Worm (Caenorhabditis elegans) whole organism, L4 larva: Measurements from ENCODE around the gene F46B6.5.

ENCODE experiments used
- Y5F2A.4 ChIP-seq: fragments of 200-800 bp; sonication (Bioruptor generic); optimal IDR thresholded peaks from 2 replicates; lab custom pipeline; 2018; ENCODE audit warnings: mild to moderate bottlenecking, missing genetic modification characterization, missing compliant biosample characterization
- Y75B8A.6 ChIP-seq: fragments of 200-800 bp; sonication (Bioruptor generic); IDR thresholded peaks from 2 replicates; pipeline ENCODE4 v1.3.6; 2022; ENCODE audit warnings: missing genetic modification reagents, missing genetic modification characterization, missing compliant biosample characterization
- ZK546.5 ChIP-seq, 2 experiments: sonication (generic microtip); optimal IDR thresholded peaks; 2 replicates each; lab custom pipeline; 2017; ENCODE audit warnings: missing biosample characterization in 2 of 2, missing genetic modification characterization in 2 of 2
- ama-1 ChIP-seq: fragments of 150-350 bp; optimal IDR thresholded peaks from 2 replicates; lab custom pipeline; 2014; ENCODE audit warnings: inconsistent platforms, mixed read lengths
- arid-1 ChIP-seq: fragments of 200-800 bp; sonication (Bioruptor generic); conservative IDR thresholded peaks from 2 replicates; pipeline ENCODE4 v1.3.6; 2022; ENCODE audit warnings: missing genetic modification reagents, missing genetic modification characterization, missing compliant biosample characterization
- ceh-32 ChIP-seq: sonication (generic microtip); optimal IDR thresholded peaks from 2 replicates; lab custom pipeline; 2016; ENCODE audit warnings: mild to moderate bottlenecking, missing genetic modification characterization, missing compliant biosample characterization; ENCODE audit not compliant: poor library complexity
- ceh-44 ChIP-seq: fragments of 200-800 bp; sonication (Bioruptor generic); IDR thresholded peaks from 2 replicates; pipeline ENCODE4 v1.3.6; 2022; ENCODE audit warnings: missing genetic modification reagents, missing genetic modification characterization, missing compliant biosample characterization
- daf-19 ChIP-seq: fragments of 200-800 bp; sonication (Bioruptor generic); conservative IDR thresholded peaks from 2 replicates; pipeline ENCODE4 v1.3.6; 2022; ENCODE audit warnings: missing genetic modification characterization, missing compliant biosample characterization
- daf-8 ChIP-seq: fragments of 200-800 bp; sonication (Bioruptor generic); IDR thresholded peaks from 2 replicates; pipeline ENCODE4 v1.3.6; 2022; ENCODE audit warnings: missing genetic modification characterization, missing compliant biosample characterization
- dmd-6 ChIP-seq: fragments of 200-800 bp; sonication (Bioruptor generic); IDR thresholded peaks from 2 replicates; pipeline ENCODE4 v1.3.6; 2022; ENCODE audit warnings: missing genetic modification reagents, missing genetic modification characterization, missing compliant biosample characterization
- dmd-9 ChIP-seq: fragments of 200-800 bp; sonication (Bioruptor generic); IDR thresholded peaks from 2 replicates; pipeline ENCODE4 v1.3.6; 2022; ENCODE audit warnings: missing genetic modification reagents, missing genetic modification characterization, missing compliant biosample characterization
- dve-1 ChIP-seq: sonication (generic microtip); optimal IDR thresholded peaks from 2 replicates; lab custom pipeline; 2017; ENCODE audit warnings: antibody characterized with exemption, mild to moderate bottlenecking, missing genetic modification characterization, missing compliant biosample characterization; ENCODE audit not compliant: insufficient read depth
- egl-43 ChIP-seq: fragments of 200-800 bp; sonication (Bioruptor generic); IDR thresholded peaks from 2 replicates; pipeline ENCODE4 v1.3.6; 2022; ENCODE audit warnings: missing genetic modification reagents, missing genetic modification characterization, missing compliant biosample characterization
- fkh-10 ChIP-seq: fragments of 150-350 bp; optimal IDR thresholded peaks from 2 replicates; lab custom pipeline; 2014; ENCODE audit warnings: missing biosample characterization, missing genetic modification reagents, missing genetic modification characterization
- fos-1 ChIP-seq: fragments of 150-350 bp; optimal IDR thresholded peaks from 2 replicates; lab custom pipeline; 2014; ENCODE audit warnings: missing biosample characterization, missing genetic modification characterization
- hif-1 ChIP-seq, 2 experiments: sonication (generic microtip); optimal IDR thresholded peaks; 2 replicates each; lab custom pipeline; 2016 to 2017; ENCODE audit warnings: missing compliant biosample characterization in 2 of 2, missing genetic modification characterization in 2 of 2, missing genetic modification reagents in 2 of 2, missing genotype in 2 of 2, mild to moderate bottlenecking in 1 of 2
- hlh-11 ChIP-seq: fragments of 200-800 bp; sonication (Bioruptor generic); optimal IDR thresholded peaks from 2 replicates; lab custom pipeline; 2018; ENCODE audit warnings: mild to moderate bottlenecking, missing genetic modification characterization, missing compliant biosample characterization
- hmg-1.1 ChIP-seq: fragments of 200-800 bp; sonication (Bioruptor generic); IDR thresholded peaks from 2 replicates; pipeline ENCODE4 v1.3.6; 2022; ENCODE audit warnings: missing genetic modification reagents, missing genetic modification characterization, missing compliant biosample characterization
- lin-39 ChIP-seq: fragments of 150-350 bp; optimal IDR thresholded peaks from 2 replicates; lab custom pipeline; 2014; ENCODE audit warnings: missing biosample characterization, missing genetic modification reagents, missing genetic modification characterization
- lsy-2 ChIP-seq, 2 experiments: fragments of 150-350 bp in 1 of 2; sonication (generic microtip) in 1 of 2; optimal IDR thresholded peaks; 2 replicates each; lab custom pipeline; 2014 to 2017; ENCODE audit warnings: missing biosample characterization in 2 of 2, missing genetic modification characterization in 2 of 2
- madf-5 ChIP-seq, 2 experiments: fragments of 200-800 bp; sonication (Bioruptor generic); IDR thresholded peaks; 2 replicates each; pipeline ENCODE4 v1.3.6; 2022; ENCODE audit warnings: missing compliant biosample characterization in 2 of 2, missing genetic modification characterization in 2 of 2
- mdl-1 ChIP-seq, 2 experiments: fragments of 150-350 bp in 1 of 2; sonication (generic microtip) in 1 of 2; optimal IDR thresholded peaks; 2 replicates each; lab custom pipeline; 2014 to 2017; ENCODE audit warnings: missing biosample characterization in 2 of 2, missing genetic modification characterization in 2 of 2
- mdt-29 ChIP-seq: fragments of 200-800 bp; sonication (Bioruptor generic); IDR thresholded peaks from 2 replicates; pipeline ENCODE4 v1.3.6; 2022; ENCODE audit warnings: missing genetic modification reagents, missing genetic modification characterization, missing compliant biosample characterization
- mep-1 ChIP-seq: fragments of 150-350 bp; sonication (generic microtip); optimal IDR thresholded peaks from 3 replicates; lab custom pipeline; 2014; ENCODE audit warnings: missing biosample characterization, missing genetic modification characterization
- mes-2 ChIP-seq: sonication (generic microtip); optimal IDR thresholded peaks from 2 replicates; lab custom pipeline; 2016; ENCODE audit warnings: missing genotype, mild to moderate bottlenecking, missing genetic modification characterization, missing compliant biosample characterization; ENCODE audit not compliant: poor library complexity, severe bottlenecking
- mxl-2 ChIP-seq: fragments of 200-800 bp; sonication (Bioruptor generic); conservative IDR thresholded peaks from 2 replicates; pipeline ENCODE4 v1.3.6; 2022; ENCODE audit warnings: missing genetic modification reagents, missing genetic modification characterization, missing compliant biosample characterization
- nhr-102 ChIP-seq: sonication (generic microtip); optimal IDR thresholded peaks from 2 replicates; lab custom pipeline; 2016; ENCODE audit warnings: mild to moderate bottlenecking, missing genetic modification characterization, moderate library complexity, missing compliant biosample characterization
- nhr-48 ChIP-seq: sonication (generic microtip); optimal IDR thresholded peaks from 2 replicates; lab custom pipeline; 2016; ENCODE audit warnings: mild to moderate bottlenecking, missing genetic modification characterization, missing compliant biosample characterization
- nhr-76 ChIP-seq: fragments of 150-350 bp; optimal IDR thresholded peaks from 2 replicates; lab custom pipeline; 2014; ENCODE audit warnings: missing biosample characterization, missing genetic modification characterization
- pha-4 ChIP-seq, 2 experiments: fragments of 150-350 bp in 1 of 2; fragments of 200-800 bp in 1 of 2; sonication (Bioruptor generic) in 1 of 2; IDR thresholded peaks in 1 of 2; optimal IDR thresholded peaks in 1 of 2; 2 replicates each; pipeline versions ENCODE4 v1.3.6 to Lab custom; 2014 to 2022; ENCODE audit warnings: missing genetic modification characterization in 2 of 2, missing genetic modification reagents in 2 of 2, missing biosample characterization in 1 of 2, missing compliant biosample characterization in 1 of 2
- rbr-2 ChIP-seq: sonication (generic microtip); optimal IDR thresholded peaks from 2 replicates; lab custom pipeline; 2016; ENCODE audit warnings: missing genotype, missing genetic modification characterization, missing compliant biosample characterization
- saeg-2 ChIP-seq: fragments of 200-800 bp; sonication (Bioruptor generic); IDR thresholded peaks from 2 replicates; pipeline ENCODE4 v1.3.6; 2022; ENCODE audit warnings: missing genetic modification reagents, missing genetic modification characterization, missing compliant biosample characterization
- sdz-12 ChIP-seq: fragments of 200-800 bp; sonication (Bioruptor generic); optimal IDR thresholded peaks from 2 replicates; lab custom pipeline; 2018; ENCODE audit warnings: mild to moderate bottlenecking, missing genetic modification characterization, missing compliant biosample characterization
- set-16 ChIP-seq: fragments of 200-800 bp; sonication (Bioruptor generic); IDR thresholded peaks from 2 replicates; pipeline ENCODE4 v1.3.6; 2022; ENCODE audit warnings: missing genetic modification reagents, missing genetic modification characterization, missing compliant biosample characterization
- snpc-1.2 ChIP-seq: fragments of 200-800 bp; sonication (Bioruptor generic); IDR thresholded peaks from 2 replicates; pipeline ENCODE4 v1.3.6; 2022; ENCODE audit warnings: missing genetic modification reagents, missing genetic modification characterization, missing compliant biosample characterization
- unc-130 ChIP-seq: sonication (generic microtip); optimal IDR thresholded peaks from 2 replicates; lab custom pipeline; 2016; ENCODE audit warnings: missing genetic modification reagents, missing genetic modification characterization, missing compliant biosample characterization
- unc-39 ChIP-seq: sonication (generic microtip); optimal IDR thresholded peaks from 2 replicates; lab custom pipeline; 2017; ENCODE audit warnings: missing biosample characterization, missing genetic modification characterization
- unc-62 ChIP-seq, 3 experiments: fragments of 150-350 bp in 1 of 3; sonication (generic microtip); optimal IDR thresholded peaks in 2 of 3; peaks in 1 of 3; 1 replicate in 1 of 3; 2 replicates in 2 of 3; lab custom pipeline; 2014 to 2017; ENCODE audit warnings: missing biosample characterization in 3 of 3, missing genetic modification characterization in 3 of 3, missing genetic modification reagents in 3 of 3, missing genotype in 1 of 3
- vab-7 ChIP-seq: fragments of 200-800 bp; sonication (Bioruptor generic); IDR thresholded peaks from 2 replicates; pipeline ENCODE4 v1.3.6; 2022; ENCODE audit warnings: missing genetic modification reagents, missing genetic modification characterization, missing compliant biosample characterization
- zag-1 ChIP-seq: fragments of 150-350 bp; optimal IDR thresholded peaks from 2 replicates; lab custom pipeline; 2014; ENCODE audit warnings: missing biosample characterization, missing genetic modification characterization
- zfp-3 ChIP-seq: fragments of 200-800 bp; sonication (Bioruptor generic); conservative IDR thresholded peaks from 2 replicates; pipeline ENCODE4 v1.3.6; 2022; ENCODE audit warnings: missing genetic modification reagents, missing genetic modification characterization, missing compliant biosample characterization
- zip-11 ChIP-seq: fragments of 200-800 bp; sonication (Bioruptor generic); IDR thresholded peaks from 2 replicates; pipeline ENCODE4 v1.3.6; 2022; ENCODE audit warnings: missing genetic modification characterization, missing compliant biosample characterization
- ztf-7 ChIP-seq: fragments of 150-350 bp; optimal IDR thresholded peaks from 2 replicates; lab custom pipeline; 2014; ENCODE audit warnings: missing biosample characterization, missing genetic modification characterization

Gene F46B6.5

ce11 chrV:9786721-9787131 is 3.9 kb upstream of the F46B6.5 start, which contains the start of gene F46B6.6 (continued):
- TF ChIP-seq daf-19 (GFP tag; lab: Robert Waterston, UW), result no peak
- TF ChIP-seq zip-11 (GFP tag; lab: Robert Waterston, UW), result no peak
- TF ChIP-seq lsy-2 (tag; optimal IDR thresholded peaks at IDR 0.05; lab: Kevin White, UChicago), result peak in 1 of 2 experiments; percentile 30
- peak; percentile 10 for TF ChIP-seq unc-130 (GFP tag; lab: Kevin White, UChicago)
- TF ChIP-seq nhr-76, result no peak
- TF ChIP-seq sdz-12 (GFP tag; lab: Kevin White, UChicago), result peak; percentile 80
- no peak for TF ChIP-seq saeg-2
- no peak for TF ChIP-seq hmg-1.1 (GFP tag; lab: Robert Waterston, UW)
- TF ChIP-seq daf-8 (GFP tag; lab: Robert Waterston, UW), result no peak
- 0 out of 2 replicates have a peak, but pooled peaks have one; percentile 10 for TF ChIP-seq zfp-3 (GFP tag; lab: Robert Waterston, UW)
- peak in 1 of 2 experiments; percentile 49 for TF ChIP-seq unc-62 (GFP tag; optimal IDR thresholded peaks at IDR 0.05 in 1 of 2; lab: Kevin White, UChicago)
- no peak for TF ChIP-seq unc-62 (tag; optimal IDR thresholded peaks at IDR 0.05; lab: Kevin White, UChicago)
- TF ChIP-seq unc-39 (tag; lab: Kevin White, UChicago), result no peak
- TF ChIP-seq zag-1 (tag; lab: Kevin White, UChicago), result no peak
- TF ChIP-seq mes-2 (tag; lab: Kevin White, UChicago), result peak; percentile 19
- TF ChIP-seq mep-1, result peak; percentile 9
- peak; percentile 3 for TF ChIP-seq dve-1
- TF ChIP-seq fkh-10 (GFP tag; lab: Kevin White, UChicago), result no peak
- no peak for TF ChIP-seq ceh-32 (tag; lab: Kevin White, UChicago)
- TF ChIP-seq madf-5 (GFP tag; IDR thresholded peaks at IDR 0.05; lab: Robert Waterston, UW), result no peak
- no peak for TF ChIP-seq ztf-7 (tag; lab: Kevin White, UChicago)
- TF ChIP-seq fos-1, result no peak
- TF ChIP-seq snpc-1.2 (GFP tag; lab: Robert Waterston, UW), result peak; percentile 44; the same call in 1 of the 2 replicates
- TF ChIP-seq ZK546.5 (tag; optimal IDR thresholded peaks at IDR 0.05; lab: Kevin White, UChicago), result no peak
- peak; percentile 19 for TF ChIP-seq nhr-48
- no peak for TF ChIP-seq pha-4 (GFP tag; IDR thresholded peaks at IDR 0.05; lab: Robert Waterston, UW)
- no peak for TF ChIP-seq pha-4 (tag; optimal IDR thresholded peaks at IDR 0.05; lab: Kevin White, UChicago)
- peak; percentile 26 for TF ChIP-seq nhr-102
- TF ChIP-seq ama-1 (lab: Kevin White, UChicago), result peak; percentile 88
- 0 out of 2 replicates have a peak, but pooled peaks have one; percentile 30 for TF ChIP-seq dmd-9 (GFP tag; lab: Robert Waterston, UW)
- no peak for TF ChIP-seq vab-7 (GFP tag; lab: Robert Waterston, UW)
- peak; percentile 22 for TF ChIP-seq hlh-11 (tag; lab: Kevin White, UChicago)
- no peak for TF ChIP-seq hif-1 (tag; optimal IDR thresholded peaks at IDR 0.05; lab: Kevin White, UChicago)
- TF ChIP-seq Y75B8A.6, result no peak
- TF ChIP-seq ceh-44 (GFP tag; lab: Robert Waterston, UW), result no peak
- no peak for TF ChIP-seq mdl-1 (tag; optimal IDR thresholded peaks at IDR 0.05; lab: Kevin White, UChicago)
- peak; percentile 36 for TF ChIP-seq Y5F2A.4
- no peak for TF ChIP-seq lin-39 (tag; lab: Kevin White, UChicago)
- TF ChIP-seq mxl-2, result no peak
- no peak for TF ChIP-seq set-16 (GFP tag; lab: Robert Waterston, UW)
- no peak for TF ChIP-seq mdt-29 (GFP tag; lab: Robert Waterston, UW)
- 0 out of 2 replicates have a peak, but pooled peaks have one; percentile 21 for TF ChIP-seq arid-1 (GFP tag; lab: Robert Waterston, UW)
- no peak for TF ChIP-seq rbr-2
- no peak for TF ChIP-seq egl-43 (GFP tag; lab: Robert Waterston, UW)
- peak; percentile 16; the same call in 1 of the 2 replicates for TF ChIP-seq dmd-6
